Worm (Caenorhabditis elegans): Measurements from ENCODE around the gene nhr-78.

DNA sequence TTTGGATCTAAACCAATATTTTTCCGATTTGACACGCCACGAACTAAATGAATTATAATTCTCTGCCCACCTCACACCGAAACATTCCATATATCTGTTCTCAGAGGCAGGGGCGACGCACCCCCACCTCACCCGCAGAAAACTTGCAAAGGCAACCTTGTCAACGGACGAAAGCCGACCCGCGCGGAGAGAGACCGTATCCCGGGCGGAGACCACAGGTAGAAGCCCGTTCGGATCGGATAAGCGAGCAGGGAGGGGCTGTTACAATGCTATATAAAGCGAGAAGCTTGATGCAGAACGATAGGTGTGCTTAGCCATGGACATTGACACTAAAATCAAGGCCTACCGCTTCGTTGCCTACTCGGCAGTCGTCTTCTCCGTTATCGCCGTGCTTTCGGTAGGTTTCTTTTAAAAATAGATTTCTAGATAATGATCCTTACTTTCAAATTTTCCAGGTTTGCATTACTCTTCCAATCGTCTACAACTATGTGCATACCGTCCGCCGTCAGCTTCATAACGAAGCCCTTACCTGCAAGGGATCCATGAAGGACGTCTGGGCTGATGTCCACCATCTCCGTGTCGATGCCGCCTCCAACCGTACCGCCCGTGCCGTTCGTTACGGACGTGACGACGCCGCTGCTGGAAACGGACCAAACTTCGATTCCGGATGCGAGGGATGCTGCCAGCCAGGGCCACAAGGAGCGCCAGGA, 42.2 kb downstream of the nhr-78 start, which contains the start of the genes zipt-2.2 and dpy-13:
- TF ChIP-seq fkh-10 (GFP tag; optimal IDR thresholded peaks at IDR 0.05) (no peak), nhr-28 (tag; optimal IDR thresholded peaks at IDR 0.05) (peak; percentile 8), ZK337.2 (GFP tag; IDR thresholded peaks at IDR 0.05) (no peak), D1046.2 (GFP tag; IDR thresholded peaks at IDR 0.05) (no peak)
